Fruit fly (Drosophila melanogaster) whole organism, embryonic: ENCODE results near the gene Gga.
A peak's percentile ranks its signal among the peaks of the same experiment; 100 is the strongest.

Source experiments
- CG1529 ChIP-seq: fragments of 200-800 bp; sonication (Bioruptor generic); optimal IDR thresholded peaks from 3 replicates; lab custom pipeline; 2018; ENCODE audit warnings: missing biosample characterization, missing genetic modification characterization
- CG17802 ChIP-seq: fragments of 200-800 bp; sonication (Bioruptor generic); optimal IDR thresholded peaks from 2 replicates; lab custom pipeline; 2018; ENCODE audit warnings: missing biosample characterization, mild to moderate bottlenecking, missing genetic modification characterization, moderate library complexity
- CG31441 ChIP-seq: fragments of 200-800 bp; sonication (Bioruptor generic); IDR thresholded peaks from 2 replicates; pipeline ENCODE4 v1.3.6; 2022; ENCODE audit warnings: missing biosample characterization, missing genetic modification characterization
- CG7987 ChIP-seq: fragments of 200-800 bp; sonication (Bioruptor generic); optimal IDR thresholded peaks from 2 replicates; lab custom pipeline; 2018; ENCODE audit warnings: missing biosample characterization, mild to moderate bottlenecking, missing genetic modification characterization, moderate library complexity
- CG8281 ChIP-seq: fragments of 200-800 bp; sonication (Bioruptor generic); optimal IDR thresholded peaks from 2 replicates; lab custom pipeline; 2018; ENCODE audit warnings: missing biosample characterization, mild to moderate bottlenecking, missing genetic modification characterization, moderate library complexity
- Mes4 ChIP-seq: fragments of 200-800 bp; sonication (Bioruptor generic); optimal IDR thresholded peaks from 2 replicates; lab custom pipeline; 2016; ENCODE audit warnings: missing biosample characterization, missing genetic modification characterization
- Ravus ChIP-seq: fragments of 200-800 bp; sonication (Bioruptor generic); IDR thresholded peaks from 2 replicates; pipeline ENCODE4 v1.3.6; 2022; ENCODE audit warnings: missing biosample characterization, missing genetic modification characterization
- bab2 ChIP-seq: fragments of 200-800 bp; sonication (Bioruptor generic); optimal IDR thresholded peaks from 2 replicates; lab custom pipeline; 2016; ENCODE audit warnings: missing biosample characterization, missing genetic modification characterization
- eve ChIP-seq, 2 experiments: fragments of >200 bp; optimal IDR thresholded peaks; 2 replicates each; lab custom pipeline; 2017; ENCODE audit warnings: missing biosample characterization in 2 of 2, missing genetic modification characterization in 2 of 2
- gcm2 ChIP-seq: fragments of 200-800 bp; sonication (Bioruptor generic); optimal IDR thresholded peaks from 2 replicates; lab custom pipeline; 2016; ENCODE audit warnings: missing biosample characterization, missing genetic modification characterization
- sc ChIP-seq, 3 experiments: fragments of >200 bp in 2 of 3; fragments of 200-800 bp in 1 of 3; sonication (Bioruptor generic) in 1 of 3; optimal IDR thresholded peaks; 2 replicates in 2 of 3; 3 replicates in 1 of 3; lab custom pipeline; 2017; ENCODE audit warnings: mild to moderate bottlenecking in 1 of 3, missing biosample characterization in 1 of 3, missing genetic modification characterization in 1 of 3, missing genetic modification reagents in 1 of 3
- slbo ChIP-seq: fragments of 200-800 bp; sonication (Bioruptor generic); IDR thresholded peaks from 2 replicates; pipeline ENCODE4 v1.3.6; 2022; ENCODE audit warnings: missing biosample characterization, missing genetic modification characterization

DNA sequence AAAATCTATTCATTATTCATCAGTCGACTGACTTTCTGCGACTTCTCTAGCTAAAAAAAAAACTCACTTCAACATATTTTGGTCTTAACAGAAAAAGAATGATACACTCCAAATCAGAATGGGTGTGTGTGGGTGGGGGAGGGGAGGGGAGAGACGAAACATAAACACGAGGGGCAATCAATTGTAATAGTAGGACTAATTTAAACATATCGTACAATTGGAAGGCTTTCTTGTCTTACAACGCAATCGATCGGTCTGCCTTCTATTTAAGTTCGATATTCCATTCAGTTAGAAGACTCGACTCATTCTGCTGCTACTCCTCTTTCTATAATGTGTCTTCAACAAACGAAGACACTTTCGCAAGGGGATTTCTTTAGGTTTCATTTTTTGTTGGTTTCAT, 49.7 kb upstream of the Gga start:
- no peak for TF ChIP-seq Ravus (GFP tag; lab: Robert Waterston, UW)
- TF ChIP-seq gcm2 (GFP tag; lab: Kevin White, UChicago): no peak
- TF ChIP-seq bab2 (GFP tag; lab: Kevin White, UChicago): no peak
- peak in 1 of 2 experiments; percentile 56 for TF ChIP-seq eve (GFP tag; optimal IDR thresholded peaks at IDR 0.05; lab: Kevin White, UChicago)
- no peak for TF ChIP-seq CG7987 (GFP tag; lab: Kevin White, UChicago)
- no peak for TF ChIP-seq Mes4 (GFP tag; lab: Kevin White, UChicago)
- no peak for TF ChIP-seq CG1529
- TF ChIP-seq CG17802 (tag; lab: Kevin White, UChicago): no peak
- no peak for TF ChIP-seq sc (optimal IDR thresholded peaks at IDR 0.05; lab: Kevin White, UChicago)
- no peak for TF ChIP-seq sc (GFP tag; optimal IDR thresholded peaks at IDR 0.05; lab: Kevin White, UChicago)
- no peak for TF ChIP-seq CG31441 (GFP tag; lab: Robert Waterston, UW)
- TF ChIP-seq slbo (GFP tag; lab: Robert Waterston, UW): no peak
- no peak for TF ChIP-seq CG8281 (tag; lab: Kevin White, UChicago)
